Worm (Caenorhabditis elegans) whole organism, L4 larva: ENCODE data around the gene C54F6.12.

Experiments used
- F44E2.7 ChIP-seq: fragments of 200-800 bp; sonication (Bioruptor generic); IDR thresholded peaks from 2 replicates; pipeline ENCODE4 v2.1.2; 2022; ENCODE audit warnings: missing genetic modification characterization, missing compliant biosample characterization
- R02D3.7 ChIP-seq: fragments of 150-350 bp; sonication (generic microtip); optimal IDR thresholded peaks from 3 replicates; lab custom pipeline; 2014; ENCODE audit warnings: missing biosample characterization, missing genetic modification characterization
- Y5F2A.4 ChIP-seq: fragments of 200-800 bp; sonication (Bioruptor generic); optimal IDR thresholded peaks from 2 replicates; lab custom pipeline; 2018; ENCODE audit warnings: mild to moderate bottlenecking, missing genetic modification characterization, missing compliant biosample characterization
- Y75B8A.6 ChIP-seq: fragments of 200-800 bp; sonication (Bioruptor generic); IDR thresholded peaks from 2 replicates; pipeline ENCODE4 v1.3.6; 2022; ENCODE audit warnings: missing genetic modification reagents, missing genetic modification characterization, missing compliant biosample characterization
- ZK337.2 ChIP-seq: fragments of 200-800 bp; sonication (Bioruptor generic); IDR thresholded peaks from 2 replicates; pipeline ENCODE4 v1.3.6; 2022; ENCODE audit warnings: missing genetic modification reagents, missing genetic modification characterization, missing compliant biosample characterization
- aha-1 ChIP-seq: fragments of 150-350 bp; peaks from one replicate; lab custom pipeline; 2014; ENCODE audit warnings: missing biosample characterization, missing genetic modification characterization
- ceh-20 ChIP-seq: fragments of 200-800 bp; sonication (Bioruptor generic); IDR thresholded peaks from 2 replicates; pipeline ENCODE4 v1.3.6; 2022; ENCODE audit warnings: missing genetic modification reagents, missing genetic modification characterization, missing compliant biosample characterization
- ceh-82 ChIP-seq: sonication (generic microtip); optimal IDR thresholded peaks from 2 replicates; lab custom pipeline; 2017; ENCODE audit warnings: missing biosample characterization, missing genetic modification characterization
- ces-1 ChIP-seq: fragments of 150-350 bp; sonication (generic microtip); optimal IDR thresholded peaks from 4 replicates; lab custom pipeline; 2014; ENCODE audit warnings: missing biosample characterization, missing genetic modification reagents, missing genetic modification characterization
- daf-12 ChIP-seq: fragments of 150-350 bp; optimal IDR thresholded peaks from 2 replicates; lab custom pipeline; 2014; ENCODE audit warnings: missing biosample characterization, missing genetic modification reagents, missing genetic modification characterization
- daf-19 ChIP-seq: fragments of 200-800 bp; sonication (Bioruptor generic); conservative IDR thresholded peaks from 2 replicates; pipeline ENCODE4 v1.3.6; 2022; ENCODE audit warnings: missing genetic modification characterization, missing compliant biosample characterization
- daf-8 ChIP-seq: fragments of 200-800 bp; sonication (Bioruptor generic); IDR thresholded peaks from 2 replicates; pipeline ENCODE4 v1.3.6; 2022; ENCODE audit warnings: missing genetic modification characterization, missing compliant biosample characterization
- dmd-6 ChIP-seq: fragments of 200-800 bp; sonication (Bioruptor generic); IDR thresholded peaks from 2 replicates; pipeline ENCODE4 v1.3.6; 2022; ENCODE audit warnings: missing genetic modification reagents, missing genetic modification characterization, missing compliant biosample characterization
- dpl-1 ChIP-seq: fragments of 150-350 bp; optimal IDR thresholded peaks from 2 replicates; lab custom pipeline; 2014; ENCODE audit warnings: missing biosample characterization, missing genetic modification reagents, missing genetic modification characterization
- dve-1 ChIP-seq: sonication (generic microtip); optimal IDR thresholded peaks from 2 replicates; lab custom pipeline; 2017; ENCODE audit warnings: antibody characterized with exemption, mild to moderate bottlenecking, missing genetic modification characterization, missing compliant biosample characterization; ENCODE audit not compliant: insufficient read depth
- egl-27 ChIP-seq: sonication (generic microtip); optimal IDR thresholded peaks from 3 replicates; lab custom pipeline; 2017; ENCODE audit warnings: missing biosample characterization, missing genetic modification reagents, missing genetic modification characterization
- egl-43 ChIP-seq: fragments of 200-800 bp; sonication (Bioruptor generic); IDR thresholded peaks from 2 replicates; pipeline ENCODE4 v1.3.6; 2022; ENCODE audit warnings: missing genetic modification reagents, missing genetic modification characterization, missing compliant biosample characterization
- fos-1 ChIP-seq: fragments of 150-350 bp; optimal IDR thresholded peaks from 2 replicates; lab custom pipeline; 2014; ENCODE audit warnings: missing biosample characterization, missing genetic modification characterization
- gei-8 ChIP-seq: fragments of 200-800 bp; sonication (Bioruptor generic); optimal IDR thresholded peaks from 2 replicates; lab custom pipeline; 2018; ENCODE audit warnings: mild to moderate bottlenecking, missing genetic modification characterization, missing compliant biosample characterization
- hif-1 ChIP-seq, 2 experiments: sonication (generic microtip); optimal IDR thresholded peaks; 2 replicates each; lab custom pipeline; 2016 to 2017; ENCODE audit warnings: missing compliant biosample characterization in 2 of 2, missing genetic modification characterization in 2 of 2, missing genetic modification reagents in 2 of 2, missing genotype in 2 of 2, mild to moderate bottlenecking in 1 of 2
- hmg-1.1 ChIP-seq: fragments of 200-800 bp; sonication (Bioruptor generic); IDR thresholded peaks from 2 replicates; pipeline ENCODE4 v1.3.6; 2022; ENCODE audit warnings: missing genetic modification reagents, missing genetic modification characterization, missing compliant biosample characterization
- lin-13 ChIP-seq: fragments of 150-350 bp; optimal IDR thresholded peaks from 2 replicates; lab custom pipeline; 2014; ENCODE audit warnings: missing biosample characterization, missing genetic modification reagents, missing genetic modification characterization
- lin-29 ChIP-seq: fragments of 200-800 bp; sonication (Bioruptor generic); IDR thresholded peaks from 2 replicates; pipeline ENCODE4 v1.3.6; 2022; ENCODE audit warnings: missing genetic modification reagents, missing genetic modification characterization, missing compliant biosample characterization
- mep-1 ChIP-seq: fragments of 150-350 bp; sonication (generic microtip); optimal IDR thresholded peaks from 3 replicates; lab custom pipeline; 2014; ENCODE audit warnings: missing biosample characterization, missing genetic modification characterization
- mes-2 ChIP-seq: sonication (generic microtip); optimal IDR thresholded peaks from 2 replicates; lab custom pipeline; 2016; ENCODE audit warnings: missing genotype, mild to moderate bottlenecking, missing genetic modification characterization, missing compliant biosample characterization; ENCODE audit not compliant: poor library complexity, severe bottlenecking
- mxl-3 ChIP-seq: fragments of 200-800 bp; sonication (Bioruptor generic); optimal IDR thresholded peaks from 2 replicates; lab custom pipeline; 2018; ENCODE audit warnings: mild to moderate bottlenecking, missing genetic modification characterization, missing compliant biosample characterization
- nhr-10 ChIP-seq: fragments of 150-350 bp; optimal IDR thresholded peaks from 2 replicates; lab custom pipeline; 2014; ENCODE audit warnings: missing biosample characterization, missing genetic modification characterization
- nhr-11 ChIP-seq: fragments of 150-350 bp; optimal IDR thresholded peaks from 2 replicates; lab custom pipeline; 2014; ENCODE audit warnings: missing biosample characterization, missing genetic modification characterization
- nhr-111 ChIP-seq: fragments of 200-800 bp; sonication (Bioruptor generic); optimal IDR thresholded peaks from 2 replicates; lab custom pipeline; 2018; ENCODE audit warnings: mild to moderate bottlenecking, missing genetic modification characterization, missing compliant biosample characterization
- nhr-237 ChIP-seq: sonication (generic microtip); optimal IDR thresholded peaks from 2 replicates; lab custom pipeline; 2017; ENCODE audit warnings: missing biosample characterization, missing genetic modification characterization
- nhr-42 ChIP-seq: fragments of 200-800 bp; sonication (Bioruptor generic); IDR thresholded peaks from 2 replicates; pipeline ENCODE4 v1.3.6; 2022; ENCODE audit warnings: missing genetic modification characterization, missing compliant biosample characterization
- nhr-77 ChIP-seq: fragments of 150-350 bp; optimal IDR thresholded peaks from 2 replicates; lab custom pipeline; 2014; ENCODE audit warnings: missing biosample characterization, missing genetic modification characterization
- php-3 ChIP-seq: fragments of 200-800 bp; sonication (Bioruptor generic); IDR thresholded peaks from 2 replicates; pipeline ENCODE4 v1.3.6; 2022; ENCODE audit warnings: missing genetic modification reagents, missing genetic modification characterization, missing compliant biosample characterization
- sdz-12 ChIP-seq: fragments of 200-800 bp; sonication (Bioruptor generic); optimal IDR thresholded peaks from 2 replicates; lab custom pipeline; 2018; ENCODE audit warnings: mild to moderate bottlenecking, missing genetic modification characterization, missing compliant biosample characterization
- skn-1 ChIP-seq: fragments of 150-350 bp; optimal IDR thresholded peaks from 2 replicates; lab custom pipeline; 2014; ENCODE audit warnings: missing biosample characterization, missing genetic modification characterization
- snpc-1.2 ChIP-seq: fragments of 200-800 bp; sonication (Bioruptor generic); IDR thresholded peaks from 2 replicates; pipeline ENCODE4 v1.3.6; 2022; ENCODE audit warnings: missing genetic modification reagents, missing genetic modification characterization, missing compliant biosample characterization
- spr-1 ChIP-seq: sonication (generic microtip); optimal IDR thresholded peaks from 2 replicates; lab custom pipeline; 2016; ENCODE audit warnings: mild to moderate bottlenecking, missing genetic modification characterization, missing compliant biosample characterization
- tag-97 ChIP-seq: fragments of 200-800 bp; sonication (Bioruptor generic); IDR thresholded peaks from 2 replicates; pipeline ENCODE4 v1.3.6; 2022; ENCODE audit warnings: missing genetic modification characterization, missing compliant biosample characterization
- unc-39 ChIP-seq: sonication (generic microtip); optimal IDR thresholded peaks from 2 replicates; lab custom pipeline; 2017; ENCODE audit warnings: missing biosample characterization, missing genetic modification characterization
- unc-62 ChIP-seq, 3 experiments: fragments of 150-350 bp in 1 of 3; sonication (generic microtip); optimal IDR thresholded peaks in 2 of 3; peaks in 1 of 3; 1 replicate in 1 of 3; 2 replicates in 2 of 3; lab custom pipeline; 2014 to 2017; ENCODE audit warnings: missing biosample characterization in 3 of 3, missing genetic modification characterization in 3 of 3, missing genetic modification reagents in 3 of 3, missing genotype in 1 of 3
- zag-1 ChIP-seq: fragments of 150-350 bp; optimal IDR thresholded peaks from 2 replicates; lab custom pipeline; 2014; ENCODE audit warnings: missing biosample characterization, missing genetic modification characterization
- zip-11 ChIP-seq: fragments of 200-800 bp; sonication (Bioruptor generic); IDR thresholded peaks from 2 replicates; pipeline ENCODE4 v1.3.6; 2022; ENCODE audit warnings: missing genetic modification characterization, missing compliant biosample characterization
- ztf-7 ChIP-seq: fragments of 150-350 bp; optimal IDR thresholded peaks from 2 replicates; lab custom pipeline; 2014; ENCODE audit warnings: missing biosample characterization, missing genetic modification characterization

Gene C54F6.12

DNA sequence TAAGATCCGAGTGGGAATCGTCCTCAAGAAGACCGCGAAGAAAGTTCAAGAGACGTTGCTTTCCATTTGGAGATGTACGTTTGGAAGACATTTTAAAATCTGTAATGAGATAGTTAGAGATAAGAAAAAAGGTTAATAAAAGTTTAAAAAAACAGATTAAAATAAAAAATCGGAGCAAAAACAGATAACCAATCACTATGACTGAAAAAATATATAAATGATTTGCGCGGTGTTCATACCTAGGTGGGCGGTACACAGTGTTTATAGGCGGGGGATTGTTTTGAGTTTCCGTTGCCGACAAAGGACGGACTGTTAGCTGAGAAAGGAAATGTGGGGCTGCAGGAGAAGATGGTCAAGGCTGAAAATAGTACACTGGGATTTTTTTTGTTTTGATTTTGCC, 20.8 kb upstream of the C54F6.12 start, which contains the start of gene ets-7:
TSS of gene ets-7 (minus strand) at position 101 of the 400 bp plus-strand sequence.
- TF ChIP-seq daf-19 (GFP tag; lab: Robert Waterston, UW) (no peak), skn-1 (tag; lab: Kevin White, UChicago) (no peak), zag-1 (tag; lab: Kevin White, UChicago) (no peak), sdz-12 (no peak), dpl-1 (GFP tag; lab: Kevin White, UChicago) (no peak), spr-1 (tag; lab: Kevin White, UChicago) (no peak), nhr-77 (no peak), nhr-111 (no peak), ZK337.2 (GFP tag; lab: Robert Waterston, UW) (no peak), mep-1 (tag; lab: Kevin White, UChicago) (no peak), ceh-20 (GFP tag; lab: Robert Waterston, UW) (no peak), hif-1 (tag; optimal IDR thresholded peaks at IDR 0.05; lab: Kevin White, UChicago) (no peak), tag-97 (GFP tag; lab: Robert Waterston, UW) (no peak), F44E2.7 (GFP tag; lab: Robert Waterston, UW) (no peak), nhr-11 (tag; lab: Kevin White, UChicago) (no peak), hmg-1.1 (GFP tag; lab: Robert Waterston, UW) (no peak), gei-8 (GFP tag; lab: Kevin White, UChicago) (no peak), lin-29 (GFP tag; lab: Robert Waterston, UW) (no peak), egl-43 (GFP tag; lab: Robert Waterston, UW) (no peak)

DNA sequence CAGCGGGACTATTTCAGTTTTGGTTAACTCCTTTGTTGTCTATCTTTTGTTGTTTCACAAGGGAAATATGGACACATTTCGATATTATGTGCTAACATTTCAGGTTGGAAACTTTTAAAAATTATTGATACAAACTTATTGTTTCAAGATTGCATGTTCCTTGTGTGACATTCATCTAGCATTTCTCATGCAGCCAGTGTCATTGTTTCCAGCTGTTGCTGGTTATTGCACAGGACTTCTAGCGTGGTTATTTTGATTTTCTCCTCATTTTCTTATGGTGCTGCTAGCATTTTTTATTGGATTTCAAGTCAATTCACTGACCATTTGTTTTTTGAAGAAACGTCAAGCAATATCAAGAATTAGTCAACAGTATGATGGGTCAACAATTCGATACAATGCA, 18.0 kb upstream of the C54F6.12 start:
- no peak for TF ChIP-seq egl-43 (GFP tag; lab: Robert Waterston, UW)
- peak in 1 of 2 experiments; percentile 34 for TF ChIP-seq unc-62 (GFP tag; optimal IDR thresholded peaks at IDR 0.05 in 1 of 2; lab: Kevin White, UChicago)
- TF ChIP-seq unc-62 (tag; optimal IDR thresholded peaks at IDR 0.05; lab: Kevin White, UChicago) = no peak

DNA sequence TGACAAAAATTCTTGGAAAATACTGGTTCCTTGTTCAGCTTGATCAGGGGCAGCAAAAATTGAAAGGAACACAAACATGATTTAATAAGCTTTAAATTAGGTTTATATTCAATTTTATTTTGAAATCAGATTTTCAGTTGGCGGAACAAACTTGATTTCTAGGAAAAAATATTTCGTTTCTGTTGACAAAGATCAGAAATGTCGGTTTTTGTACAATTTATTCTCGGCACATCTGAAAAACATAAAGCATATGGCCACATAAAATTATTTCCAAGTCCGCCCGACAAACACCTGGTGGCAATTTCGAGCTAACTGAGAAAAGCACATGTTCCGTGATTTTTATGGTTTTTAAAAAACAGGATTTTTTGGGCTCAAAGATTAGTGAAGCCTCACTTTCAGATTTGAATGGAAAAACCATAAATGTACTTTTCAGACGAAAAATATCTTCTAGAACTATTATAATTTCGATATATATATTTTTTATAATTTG, 16.0 kb upstream of the C54F6.12 start, which contains the start of gene ttr-10:
TSS of gene ttr-10 (minus strand) at position 51 of the 490 bp plus-strand sequence.
- TF ChIP-seq ztf-7 = no peak
- no peak for TF ChIP-seq daf-8 (GFP tag; lab: Robert Waterston, UW)
- no peak for TF ChIP-seq dmd-6 (GFP tag; lab: Robert Waterston, UW)
- TF ChIP-seq daf-19 (GFP tag; lab: Robert Waterston, UW) = no peak
- TF ChIP-seq aha-1 = peak; percentile 1
- peak in 1 of 2 experiments; percentile 95 for TF ChIP-seq unc-62 (GFP tag; optimal IDR thresholded peaks at IDR 0.05 in 1 of 2; lab: Kevin White, UChicago)
- no peak for TF ChIP-seq unc-62 (tag; optimal IDR thresholded peaks at IDR 0.05; lab: Kevin White, UChicago)
- TF ChIP-seq fos-1 (tag; lab: Kevin White, UChicago) = no peak
- no peak for TF ChIP-seq Y5F2A.4 (GFP tag; lab: Kevin White, UChicago)
- TF ChIP-seq php-3 (GFP tag; lab: Robert Waterston, UW) = no peak
- no peak for TF ChIP-seq nhr-77
- TF ChIP-seq lin-13 (GFP tag; lab: Kevin White, UChicago) = no peak
- TF ChIP-seq mes-2 = no peak
- no peak for TF ChIP-seq dve-1 (tag; lab: Kevin White, UChicago)
- no peak for TF ChIP-seq egl-27 (tag; lab: Kevin White, UChicago)
- no peak for TF ChIP-seq R02D3.7 (tag; lab: Kevin White, UChicago)
- no peak for TF ChIP-seq snpc-1.2

DNA sequence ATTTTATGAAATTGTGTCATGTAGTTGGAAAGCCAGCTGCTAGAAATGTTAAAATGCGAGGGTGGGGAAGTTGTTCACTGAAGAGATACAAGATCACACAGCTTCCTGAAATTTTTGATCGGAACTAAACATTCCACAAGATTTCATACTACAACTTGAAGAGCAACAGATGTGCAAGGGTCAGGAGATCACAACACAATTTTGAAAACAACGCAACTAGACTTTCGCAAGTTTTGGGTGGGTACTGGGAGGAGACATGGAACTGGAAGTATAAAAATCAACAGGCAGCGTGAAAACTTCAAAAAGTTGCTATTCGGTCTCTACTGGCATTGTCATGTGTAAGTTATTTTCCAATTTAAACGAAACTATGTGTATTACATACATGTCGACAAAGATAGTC, 13.9 kb upstream of the C54F6.12 start, which contains the start of gene F19F10.3:
TSS of gene F19F10.3 (plus strand) at position 301 of the 400 bp plus-strand sequence.
- no peak for TF ChIP-seq daf-12 (tag; lab: Kevin White, UChicago)
- no peak for TF ChIP-seq nhr-10 (tag; lab: Kevin White, UChicago)
- no peak for TF ChIP-seq snpc-1.2
- no peak for TF ChIP-seq Y5F2A.4 (GFP tag; lab: Kevin White, UChicago)
- TF ChIP-seq unc-39 (tag; lab: Kevin White, UChicago) = no peak
- no peak for TF ChIP-seq nhr-237 (tag; lab: Kevin White, UChicago)
- no peak for TF ChIP-seq hmg-1.1 (GFP tag; lab: Robert Waterston, UW)
- no peak for TF ChIP-seq mxl-3 (GFP tag; lab: Kevin White, UChicago)
- TF ChIP-seq spr-1 (tag; lab: Kevin White, UChicago) = no peak
- TF ChIP-seq nhr-42 (GFP tag; lab: Robert Waterston, UW) = no peak
- TF ChIP-seq ztf-7 = no peak
- TF ChIP-seq ces-1 (GFP tag; lab: Kevin White, UChicago) = no peak
- TF ChIP-seq ceh-82 (tag; lab: Kevin White, UChicago) = no peak
- TF ChIP-seq zip-11 (GFP tag; lab: Robert Waterston, UW) = no peak
- TF ChIP-seq Y75B8A.6 = no peak
- TF ChIP-seq, all 104 proteins: peak for 0
